Worm (Caenorhabditis elegans): ENCODE data around the gene clec-68.

ce11 chrIV:3902955-3903354 lies 23.3 kb upstream of the clec-68 start, which contains the start of gene F56D6.6:
- no peak for TF ChIP-seq unc-62 (GFP tag; optimal IDR thresholded peaks at IDR 0.05)
- no peak for TF ChIP-seq ceh-82 (tag; optimal IDR thresholded peaks at IDR 0.05)
- TF ChIP-seq snpc-4 (tag; optimal IDR thresholded peaks at IDR 0.05), result no peak
- TF ChIP-seq Y55F3AM.14 (GFP tag; optimal IDR thresholded peaks at IDR 0.05), result no peak
- no peak for TF ChIP-seq zag-1 (tag; optimal IDR thresholded peaks at IDR 0.05)
- TF ChIP-seq ama-1 (optimal IDR thresholded peaks at IDR 0.05), result no peak
- no peak for TF ChIP-seq nhr-6 (tag; optimal IDR thresholded peaks at IDR 0.05)
